Worm (Caenorhabditis elegans) whole organism, late embryonic: Measurements from ENCODE around the gene F38A6.5.
A peak's percentile ranks its signal among the peaks of the same experiment; 100 is the strongest.

Experiments
- C08G9.2 ChIP-seq: sonication (generic microtip); optimal IDR thresholded peaks from 2 replicates; lab custom pipeline; 2016; ENCODE audit warnings: mild to moderate bottlenecking, missing genetic modification characterization, moderate library complexity, missing compliant biosample characterization
- T23F11.4 ChIP-seq: fragments of 200-800 bp; sonication (Bioruptor generic); optimal IDR thresholded peaks from 2 replicates; lab custom pipeline; 2018; ENCODE audit warnings: mild to moderate bottlenecking, missing genetic modification characterization, missing compliant biosample characterization
- Y22D7AL.16 ChIP-seq: sonication (generic microtip); optimal IDR thresholded peaks from 2 replicates; lab custom pipeline; 2016; ENCODE audit warnings: missing genetic modification characterization, missing compliant biosample characterization
- ahr-1 ChIP-seq: sonication (generic microtip); optimal IDR thresholded peaks from 2 replicates; lab custom pipeline; 2016; ENCODE audit warnings: missing genetic modification characterization, missing compliant biosample characterization
- ceh-18 ChIP-seq: sonication (generic microtip); optimal IDR thresholded peaks from 2 replicates; lab custom pipeline; 2016; ENCODE audit warnings: missing genetic modification characterization, missing compliant biosample characterization
- ceh-19 ChIP-seq: fragments of 200-800 bp; sonication (Bioruptor generic); optimal IDR thresholded peaks from 2 replicates; lab custom pipeline; 2018; ENCODE audit warnings: mild to moderate bottlenecking, missing genetic modification characterization, missing compliant biosample characterization
- ceh-2 ChIP-seq: sonication (generic microtip); optimal IDR thresholded peaks from 2 replicates; lab custom pipeline; 2016; ENCODE audit warnings: missing genotype, missing genetic modification characterization, missing compliant biosample characterization
- ceh-22 ChIP-seq: sonication (generic microtip); optimal IDR thresholded peaks from 2 replicates; lab custom pipeline; 2017; ENCODE audit warnings: missing biosample characterization, missing genetic modification characterization
- ceh-31 ChIP-seq: sonication (generic microtip); optimal IDR thresholded peaks from 2 replicates; lab custom pipeline; 2016; ENCODE audit warnings: missing genetic modification characterization, missing compliant biosample characterization
- ceh-48 ChIP-seq: sonication (generic microtip); optimal IDR thresholded peaks from 2 replicates; lab custom pipeline; 2016; ENCODE audit warnings: missing genetic modification characterization, inconsistent platforms, missing compliant biosample characterization
- dmd-4 ChIP-seq: sonication (generic microtip); optimal IDR thresholded peaks from 2 replicates; lab custom pipeline; 2016; ENCODE audit warnings: borderline replicate concordance, missing genetic modification characterization, missing compliant biosample characterization
- dve-1 ChIP-seq: sonication (generic microtip); optimal IDR thresholded peaks from 2 replicates; lab custom pipeline; 2017; ENCODE audit warnings: antibody characterized with exemption, mild to moderate bottlenecking, missing genetic modification characterization, missing compliant biosample characterization
- fax-1 ChIP-seq: sonication (generic microtip); optimal IDR thresholded peaks from 2 replicates; lab custom pipeline; 2016; ENCODE audit warnings: missing genotype, missing genetic modification characterization, missing compliant biosample characterization
- hlh-30 ChIP-seq: sonication (generic microtip); optimal IDR thresholded peaks from 2 replicates; lab custom pipeline; 2017; ENCODE audit warnings: antibody characterized with exemption, missing genetic modification characterization, missing compliant biosample characterization; ENCODE audit not compliant: insufficient read depth
- hlh-8 ChIP-seq: sonication (generic microtip); optimal IDR thresholded peaks from 2 replicates; lab custom pipeline; 2016; ENCODE audit warnings: missing genotype, missing genetic modification characterization, missing compliant biosample characterization
- lim-6 ChIP-seq: sonication (generic microtip); optimal IDR thresholded peaks from 2 replicates; lab custom pipeline; 2016; ENCODE audit warnings: missing genetic modification characterization, missing compliant biosample characterization
- odd-2 ChIP-seq: sonication (generic microtip); optimal IDR thresholded peaks from 2 replicates; lab custom pipeline; 2017; ENCODE audit warnings: antibody characterized with exemption, mild to moderate bottlenecking, missing genetic modification characterization, missing compliant biosample characterization
- pat-9 ChIP-seq: fragments of 200-800 bp; sonication (Bioruptor generic); optimal IDR thresholded peaks from 2 replicates; lab custom pipeline; 2018; ENCODE audit warnings: mild to moderate bottlenecking, missing genetic modification characterization, moderate library complexity, missing compliant biosample characterization
- pax-1 ChIP-seq: fragments of 150-350 bp; optimal IDR thresholded peaks from 2 replicates; lab custom pipeline; 2014; ENCODE audit warnings: missing biosample characterization, missing genetic modification characterization
- pqm-1 ChIP-seq: sonication (generic microtip); optimal IDR thresholded peaks from 2 replicates; lab custom pipeline; 2016; ENCODE audit warnings: missing genetic modification characterization, missing compliant biosample characterization
- pros-1 ChIP-seq: fragments of 150-350 bp; optimal IDR thresholded peaks from 2 replicates; lab custom pipeline; 2014; ENCODE audit warnings: missing biosample characterization, missing genetic modification reagents, missing genetic modification characterization
- rnt-1 ChIP-seq: sonication (generic microtip); optimal IDR thresholded peaks from 2 replicates; lab custom pipeline; 2016; ENCODE audit warnings: missing genetic modification characterization, missing compliant biosample characterization
- sdc-2 ChIP-seq: sonication (generic microtip); optimal IDR thresholded peaks from 2 replicates; lab custom pipeline; 2016; ENCODE audit warnings: missing genotype, missing genetic modification characterization, missing compliant biosample characterization
- sox-4 ChIP-seq: sonication (generic microtip); optimal IDR thresholded peaks from 2 replicates; lab custom pipeline; 2017; ENCODE audit warnings: mild to moderate bottlenecking, missing genetic modification characterization, inconsistent platforms, missing compliant biosample characterization
- syd-9 ChIP-seq: sonication (generic microtip); optimal IDR thresholded peaks from 2 replicates; lab custom pipeline; 2016; ENCODE audit warnings: mild to moderate bottlenecking, missing genetic modification characterization, moderate library complexity, missing compliant biosample characterization
- ttx-3 ChIP-seq: sonication (generic microtip); optimal IDR thresholded peaks from 2 replicates; lab custom pipeline; 2016; ENCODE audit warnings: missing genetic modification reagents, missing genetic modification characterization, missing compliant biosample characterization
- unc-3 ChIP-seq, 2 experiments: fragments of 200-800 bp in 1 of 2; sonication (Bioruptor generic) in 1 of 2; sonication (generic microtip) in 1 of 2; conservative IDR thresholded peaks in 1 of 2; optimal IDR thresholded peaks in 1 of 2; 2 replicates each; pipeline versions ENCODE4 v1.3.6 to Lab custom; 2016 to 2022; ENCODE audit warnings: missing compliant biosample characterization in 2 of 2, missing genetic modification characterization in 2 of 2, missing genetic modification reagents in 1 of 2
- unc-42 ChIP-seq: sonication (generic microtip); optimal IDR thresholded peaks from 2 replicates; lab custom pipeline; 2016; ENCODE audit warnings: missing genotype, missing genetic modification characterization, missing compliant biosample characterization
- unc-55 ChIP-seq: sonication (generic microtip); optimal IDR thresholded peaks from 2 replicates; lab custom pipeline; 2017; ENCODE audit warnings: missing biosample characterization, missing genetic modification reagents, missing genetic modification characterization
- unc-86 ChIP-seq: sonication (generic microtip); optimal IDR thresholded peaks from 2 replicates; lab custom pipeline; 2016; ENCODE audit warnings: missing genetic modification characterization, missing compliant biosample characterization
- zip-5 ChIP-seq: sonication (generic microtip); optimal IDR thresholded peaks from 2 replicates; lab custom pipeline; 2016; ENCODE audit warnings: missing genetic modification characterization, missing compliant biosample characterization
- ztf-16 ChIP-seq: sonication (generic microtip); optimal IDR thresholded peaks from 2 replicates; lab custom pipeline; 2017; ENCODE audit warnings: missing genetic modification characterization, missing compliant biosample characterization

The F38A6.5 gene

DNA sequence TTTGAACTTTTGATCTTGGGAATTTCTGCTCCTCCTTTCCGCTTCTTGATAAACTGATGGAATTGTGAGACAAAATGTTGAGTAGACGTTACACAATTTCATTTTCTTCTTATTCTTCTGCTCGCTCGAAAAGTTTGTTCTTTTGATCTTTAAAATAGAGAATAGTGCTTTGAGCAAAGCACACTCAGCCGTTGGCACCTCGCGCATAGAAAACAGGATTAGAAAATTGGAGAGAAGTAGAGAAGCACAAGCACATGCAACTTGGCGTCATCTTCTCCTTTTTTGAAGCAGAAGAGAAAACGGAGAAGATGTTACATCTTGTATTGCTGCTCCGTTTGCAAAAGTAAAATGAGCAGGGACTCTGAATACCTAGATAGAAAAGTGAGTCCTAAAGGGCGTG is 8.6 kb upstream of the F38A6.5 start (continued):
- no peak for TF ChIP-seq ceh-19 (GFP tag; lab: Kevin White, UChicago)
- no peak for TF ChIP-seq dve-1 (tag; lab: Kevin White, UChicago)
- peak; percentile 99 for TF ChIP-seq unc-42 (tag; lab: Kevin White, UChicago)
- no peak for TF ChIP-seq Y22D7AL.16
- TF ChIP-seq pqm-1 (tag; lab: Kevin White, UChicago): no peak
- peak; percentile 53 for TF ChIP-seq ceh-31 (tag; lab: Kevin White, UChicago)
- TF ChIP-seq syd-9 (tag; lab: Kevin White, UChicago): no peak

ce11 chrV:20781346-20781952 is 7.9 kb upstream of the F38A6.5 start:
- TF ChIP-seq sox-4 (tag; lab: Kevin White, UChicago) (no peak), hlh-30 (no peak), pros-1 (tag; lab: Kevin White, UChicago) (no peak), rnt-1 (tag; lab: Kevin White, UChicago) (no peak), ceh-31 (tag; lab: Kevin White, UChicago) (no peak), hlh-8 (tag; lab: Kevin White, UChicago) (no peak), ttx-3 (tag; lab: Kevin White, UChicago) (no peak), ahr-1 (no peak), unc-42 (tag; lab: Kevin White, UChicago) (no peak), sdc-2 (tag; lab: Kevin White, UChicago) (no peak), odd-2 (tag; lab: Kevin White, UChicago) (no peak), ceh-48 (tag; lab: Kevin White, UChicago) (no peak), fax-1 (tag; lab: Kevin White, UChicago) (no peak), C08G9.2 (tag; lab: Kevin White, UChicago) (no peak)

- no peak for TF ChIP-seq lim-6 (tag; lab: Kevin White, UChicago)
- TF ChIP-seq hlh-8 (tag; lab: Kevin White, UChicago): no peak
- no peak for TF ChIP-seq ceh-18 (tag; lab: Kevin White, UChicago)
- no peak for TF ChIP-seq unc-3 (GFP tag; conservative IDR thresholded peaks at IDR 0.05; lab: Robert Waterston, UW)
- no peak for TF ChIP-seq unc-3 (tag; optimal IDR thresholded peaks at IDR 0.05; lab: Kevin White, UChicago)
- no peak for TF ChIP-seq pros-1 (tag; lab: Kevin White, UChicago)
- TF ChIP-seq ztf-16 (tag; lab: Kevin White, UChicago): no peak
- no peak for TF ChIP-seq ceh-22 (tag; lab: Kevin White, UChicago)
- no peak for TF ChIP-seq unc-55 (GFP tag; lab: Kevin White, UChicago)
- TF ChIP-seq pax-1 (tag; lab: Kevin White, UChicago): no peak
- no peak for TF ChIP-seq ceh-19 (GFP tag; lab: Kevin White, UChicago)
- TF ChIP-seq zip-5 (tag; lab: Kevin White, UChicago): no peak
- no peak for TF ChIP-seq pat-9 (tag; lab: Kevin White, UChicago)
- no peak for TF ChIP-seq dmd-4 (tag; lab: Kevin White, UChicago)
- no peak for TF ChIP-seq fax-1 (tag; lab: Kevin White, UChicago)
- no peak for TF ChIP-seq hlh-30
- no peak for TF ChIP-seq T23F11.4
- TF ChIP-seq unc-86: no peak
- TF ChIP-seq, all 69 proteins: peak for 0
Measured at ce11 chrV:20780400-20780799, 6.9 kb upstream of the F38A6.5 start, which contains the start of gene hif-1. Gene hif-1 (plus strand): TSS chrV:20780407.

DNA sequence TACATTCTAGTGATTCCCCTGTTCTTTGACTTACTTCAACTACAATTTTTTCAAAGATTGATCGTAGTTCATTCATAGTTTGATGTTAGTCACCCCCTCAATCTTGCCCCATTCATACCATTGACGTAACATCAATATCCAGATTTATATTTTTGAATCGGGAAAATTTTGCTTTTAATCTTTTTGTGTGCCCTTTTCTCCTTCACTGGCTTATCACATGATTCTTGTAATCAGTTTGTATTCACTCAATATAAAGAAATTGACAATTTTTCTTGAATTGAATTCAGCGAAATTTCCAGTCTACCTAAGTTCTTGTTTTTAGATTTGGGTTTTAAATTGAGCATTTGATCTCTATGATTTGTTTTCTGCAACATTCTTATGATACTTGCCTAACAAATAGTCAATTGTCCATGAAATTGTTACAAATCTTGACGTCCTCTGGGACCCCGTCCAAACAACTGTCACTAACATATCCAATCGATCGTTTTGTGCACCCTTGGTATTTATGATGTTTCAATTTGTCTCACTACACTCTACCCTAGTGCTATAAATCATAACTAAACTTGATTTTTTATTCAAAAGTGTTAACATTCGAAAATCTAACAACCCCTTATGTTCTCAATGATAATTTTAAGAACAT is 6.3 kb upstream of the F38A6.5 start:
- no peak for TF ChIP-seq ceh-2 (tag; lab: Kevin White, UChicago)
- peak; percentile 70 for TF ChIP-seq unc-55 (GFP tag; lab: Kevin White, UChicago)
- TF ChIP-seq, all 69 proteins: peak for 1
